Worm (Caenorhabditis elegans): ENCODE results near the gene sodh-2.
A peak's percentile ranks its signal among the peaks of the same experiment; 100 is the strongest.

Gene sodh-2

ce11 chrV:11921229-11921628 lies 30.2 kb upstream of the sodh-2 start (continued):
- TF ChIP-seq nhr-48 (tag; optimal IDR thresholded peaks at IDR 0.05) (no peak), mxl-2 (GFP tag; conservative IDR thresholded peaks at IDR 0.05) (no peak), madf-9 (GFP tag; conservative IDR thresholded peaks at IDR 0.05) (no peak), mxl-3 (GFP tag; optimal IDR thresholded peaks at IDR 0.05) (peak; percentile 60), Y48G9A.11 (GFP tag; IDR thresholded peaks at IDR 0.05) (no peak), ztf-7 (tag; optimal IDR thresholded peaks at IDR 0.05) (no peak), cey-2 (tag; optimal IDR thresholded peaks at IDR 0.05; ENCODE audit: borderline replicate concordance, insufficient read depth) (no peak), dpl-1 (GFP tag; optimal IDR thresholded peaks at IDR 0.05) (peak; percentile 9), T26A8.4 (GFP tag; IDR thresholded peaks at IDR 0.05) (no peak), egl-43 (GFP tag; IDR thresholded peaks at IDR 0.05) (no peak), ceh-20 (GFP tag; IDR thresholded peaks at IDR 0.05) (no peak), hlh-11 (tag; optimal IDR thresholded peaks at IDR 0.05) (peak; percentile 88), D1046.2 (GFP tag; IDR thresholded peaks at IDR 0.05) (no peak), F44E2.7 (GFP tag; IDR thresholded peaks at IDR 0.05) (no peak), duxl-1 (tag; optimal IDR thresholded peaks at IDR 0.05; ENCODE audit: poor library complexity) (peak; percentile 5), php-3 (GFP tag; IDR thresholded peaks at IDR 0.05) (0 out of 2 replicates have a peak, but pooled peaks have one; percentile 18), daf-19 (GFP tag; conservative IDR thresholded peaks at IDR 0.05) (no peak), pqm-1 (tag; optimal IDR thresholded peaks at IDR 0.05) (peak; percentile 36), lin-13 (GFP tag; optimal IDR thresholded peaks at IDR 0.05) (no peak), mdt-29 (GFP tag; IDR thresholded peaks at IDR 0.05) (no peak), madf-5 (GFP tag; IDR thresholded peaks at IDR 0.05) (no peak), mep-1 (tag; optimal IDR thresholded peaks at IDR 0.05) (peak; percentile 73), F49E8.2 (tag; optimal IDR thresholded peaks at IDR 0.05; ENCODE audit: borderline replicate concordance) (no peak), nhr-11 (tag; optimal IDR thresholded peaks at IDR 0.05) (peak; percentile 30), hif-1 (tag; optimal IDR thresholded peaks at IDR 0.05) (peak in 1 of 2 experiments; percentile 39), nhr-10 (tag; optimal IDR thresholded peaks at IDR 0.05) (peak; percentile 3), gei-8 (GFP tag; optimal IDR thresholded peaks at IDR 0.05) (no peak), spr-3 (GFP tag; optimal IDR thresholded peaks at IDR 0.05) (no peak), hlh-30 (tag; optimal IDR thresholded peaks at IDR 0.05; ENCODE audit: insufficient read depth) (peak; percentile 88), nhr-111 (GFP tag; optimal IDR thresholded peaks at IDR 0.05) (no peak), lim-7 (GFP tag; IDR thresholded peaks at IDR 0.05) (no peak), lsy-2 (tag; optimal IDR thresholded peaks at IDR 0.05) (peak in 1 of 2 experiments; percentile 45), mes-2 (tag; optimal IDR thresholded peaks at IDR 0.05; ENCODE audit: poor library complexity, severe bottlenecking) (no peak), tra-1 (GFP tag; IDR thresholded peaks at IDR 0.05) (peak; percentile 46; the same call in 1 of the 2 replicates), lin-15B (tag; optimal IDR thresholded peaks at IDR 0.05) (no peak), ceh-32 (tag; optimal IDR thresholded peaks at IDR 0.05; ENCODE audit: poor library complexity) (no peak), ceh-28 (tag; optimal IDR thresholded peaks at IDR 0.05) (no peak), T20F7.1 (GFP tag; optimal IDR thresholded peaks at IDR 0.05) (peak; percentile 23), dmd-9 (GFP tag; IDR thresholded peaks at IDR 0.05) (no peak), egl-27 (tag; optimal IDR thresholded peaks at IDR 0.05) (no peak), lin-1 (GFP tag; IDR thresholded peaks at IDR 0.05) (peak; percentile 27; the same call in 1 of the 2 replicates), F37D6.2 (tag; optimal IDR thresholded peaks at IDR 0.05) (no peak), F26F4.8 (GFP tag; conservative IDR thresholded peaks at IDR 0.05) (no peak), jun-1 (tag; optimal IDR thresholded peaks at IDR 0.05) (no peak), unc-39 (tag; optimal IDR thresholded peaks at IDR 0.05) (no peak), lir-3 (tag; optimal IDR thresholded peaks at IDR 0.05) (no peak), ZK337.2 (GFP tag; IDR thresholded peaks at IDR 0.05) (no peak), Y105C5A.15 (GFP tag; IDR thresholded peaks at IDR 0.05) (no peak), ama-1 (optimal IDR thresholded peaks at IDR 0.05) (peak; percentile 34), nhr-76 (tag; optimal IDR thresholded peaks at IDR 0.05) (no peak), fkh-10 (GFP tag; optimal IDR thresholded peaks at IDR 0.05) (no peak)

All from whole organism, L4 larva.